Worm (Caenorhabditis elegans): Measurements from ENCODE around the gene ppm-1.G.

DNA sequence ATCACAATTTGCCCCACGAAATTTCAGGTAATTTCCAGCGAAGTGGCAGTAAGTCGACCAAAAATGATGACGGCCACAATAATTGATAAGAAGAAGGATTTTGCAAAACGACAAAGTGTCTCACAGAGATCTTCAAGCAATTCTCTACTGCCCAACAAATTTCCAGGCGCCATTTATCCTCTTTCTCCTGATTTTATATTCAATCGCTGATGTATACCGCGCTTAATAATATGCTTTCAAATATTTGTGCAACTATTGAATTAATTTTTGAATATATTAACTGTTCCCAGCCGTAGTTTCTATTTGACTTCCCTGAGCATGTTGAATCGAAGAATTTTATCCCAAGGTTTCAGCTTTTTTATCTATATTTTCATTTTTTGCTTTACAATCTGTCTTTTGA is 12.5 kb upstream of the ppm-1.G start, which contains the start of gene tpst-2:
- TF ChIP-seq tbx-37 (GFP tag; conservative IDR thresholded peaks at IDR 0.05) (no peak), hmbx-1 (tag; optimal IDR thresholded peaks at IDR 0.05) (no peak), flt-1 (GFP tag; IDR thresholded peaks at IDR 0.05) (no peak), B0310.2 (tag; optimal IDR thresholded peaks at IDR 0.05) (no peak), F13C5.2 (tag; optimal IDR thresholded peaks at IDR 0.05) (no peak)

Data from whole organism, early embryonic.